Worm (Caenorhabditis elegans) whole organism, L3 larva: Measurements from ENCODE around the gene C03B1.13.

ENCODE experiments used
- R02D3.7 ChIP-seq: fragments of 150-350 bp; optimal IDR thresholded peaks from 2 replicates; lab custom pipeline; 2014; ENCODE audit warnings: missing biosample characterization, missing genetic modification characterization
- ZK546.5 ChIP-seq: sonication (generic microtip); optimal IDR thresholded peaks from 2 replicates; lab custom pipeline; 2017; ENCODE audit warnings: missing biosample characterization, missing genetic modification characterization
- aly-2 ChIP-seq: fragments of 150-350 bp; optimal IDR thresholded peaks from 2 replicates; lab custom pipeline; 2014; ENCODE audit warnings: missing biosample characterization, missing genetic modification characterization
- ama-1 ChIP-seq: fragments of 150-350 bp; optimal IDR thresholded peaks from 2 replicates; lab custom pipeline; 2018
- ceh-16 ChIP-seq: sonication (generic microtip); optimal IDR thresholded peaks from 2 replicates; lab custom pipeline; 2017; ENCODE audit warnings: missing biosample characterization, missing genetic modification characterization
- ceh-28 ChIP-seq: fragments of 150-350 bp; optimal IDR thresholded peaks from 2 replicates; lab custom pipeline; 2014; ENCODE audit warnings: missing biosample characterization, missing genetic modification reagents, missing genetic modification characterization
- ceh-82 ChIP-seq: fragments of 150-350 bp; optimal IDR thresholded peaks from 2 replicates; lab custom pipeline; 2014; ENCODE audit warnings: missing biosample characterization, missing genetic modification characterization
- ceh-9 ChIP-seq: sonication (generic microtip); optimal IDR thresholded peaks from 2 replicates; lab custom pipeline; 2018; ENCODE audit warnings: missing biosample characterization, missing genetic modification characterization
- daf-12 ChIP-seq: fragments of 150-350 bp; optimal IDR thresholded peaks from 2 replicates; lab custom pipeline; 2014; ENCODE audit warnings: missing biosample characterization, missing genetic modification reagents, missing genetic modification characterization
- elt-1 ChIP-seq: fragments of 150-350 bp; optimal IDR thresholded peaks from 2 replicates; lab custom pipeline; 2014; ENCODE audit warnings: missing biosample characterization, missing genetic modification characterization
- elt-3 ChIP-seq, 3 experiments: fragments of 150-350 bp in 1 of 3; sonication (generic microtip) in 2 of 3; optimal IDR thresholded peaks; 2 replicates in 2 of 3; 4 replicates in 1 of 3; lab custom pipeline; 2014 to 2017; ENCODE audit warnings: missing biosample characterization in 3 of 3, missing genetic modification characterization in 3 of 3
- eor-1 ChIP-seq, 2 experiments: fragments of 150-350 bp; optimal IDR thresholded peaks; 2 replicates each; lab custom pipeline; 2014 to 2018; ENCODE audit warnings: missing biosample characterization in 2 of 2, missing genetic modification characterization in 2 of 2
- fkh-2 ChIP-seq: fragments of 150-350 bp; optimal IDR thresholded peaks from 2 replicates; lab custom pipeline; 2014; ENCODE audit warnings: missing biosample characterization, missing genetic modification reagents, missing genetic modification characterization
- fos-1 ChIP-seq: fragments of 150-350 bp; optimal IDR thresholded peaks from 2 replicates; lab custom pipeline; 2014; ENCODE audit warnings: missing biosample characterization, missing genetic modification characterization
- hmg-11 ChIP-seq: sonication (generic microtip); optimal IDR thresholded peaks from 2 replicates; lab custom pipeline; 2016; ENCODE audit warnings: missing genetic modification characterization, missing compliant biosample characterization
- jun-1 ChIP-seq: fragments of 150-350 bp; optimal IDR thresholded peaks from 2 replicates; lab custom pipeline; 2014; ENCODE audit warnings: missing biosample characterization, missing genetic modification reagents, missing genetic modification characterization
- lin-15B ChIP-seq: fragments of 150-350 bp; optimal IDR thresholded peaks from 2 replicates; lab custom pipeline; 2014; ENCODE audit warnings: missing biosample characterization, missing genetic modification characterization
- lin-39 ChIP-seq: fragments of 150-350 bp; optimal IDR thresholded peaks from 2 replicates; lab custom pipeline; 2018; ENCODE audit warnings: missing biosample characterization, missing genetic modification reagents, missing genetic modification characterization
- lsy-12 ChIP-seq: sonication (generic microtip); optimal IDR thresholded peaks from 2 replicates; lab custom pipeline; 2016; ENCODE audit warnings: mild to moderate bottlenecking, missing genetic modification characterization, missing compliant biosample characterization
- mdl-1 ChIP-seq: fragments of 150-350 bp; optimal IDR thresholded peaks from 2 replicates; lab custom pipeline; 2014; ENCODE audit warnings: missing biosample characterization, missing genetic modification characterization
- nfya-1 ChIP-seq: sonication (generic microtip); optimal IDR thresholded peaks from 2 replicates; lab custom pipeline; 2017; ENCODE audit warnings: missing genetic modification characterization, mild to moderate bottlenecking, missing compliant biosample characterization, antibody characterized with exemption, moderate library complexity; ENCODE audit not compliant: insufficient read depth
- nhr-11 ChIP-seq: fragments of 150-350 bp; optimal IDR thresholded peaks from 2 replicates; lab custom pipeline; 2014; ENCODE audit warnings: missing biosample characterization, missing genetic modification characterization
- nhr-12 ChIP-seq: fragments of 150-350 bp; optimal IDR thresholded peaks from 2 replicates; lab custom pipeline; 2014; ENCODE audit warnings: missing biosample characterization, missing genetic modification characterization
- nhr-23 ChIP-seq: fragments of 150-350 bp; optimal IDR thresholded peaks from 2 replicates; lab custom pipeline; 2014; ENCODE audit warnings: missing biosample characterization, missing genetic modification reagents, missing genetic modification characterization
- nhr-237 ChIP-seq: fragments of 150-350 bp; optimal IDR thresholded peaks from 2 replicates; lab custom pipeline; 2014; ENCODE audit warnings: missing biosample characterization, missing genetic modification characterization
- nhr-25 ChIP-seq: sonication (generic microtip); optimal IDR thresholded peaks from 2 replicates; lab custom pipeline; 2017; ENCODE audit warnings: missing biosample characterization, missing genetic modification characterization
- nhr-28 ChIP-seq: fragments of 150-350 bp; optimal IDR thresholded peaks from 2 replicates; lab custom pipeline; 2014; ENCODE audit warnings: missing biosample characterization, missing genetic modification characterization
- nhr-43 ChIP-seq: sonication (generic microtip); optimal IDR thresholded peaks from 2 replicates; lab custom pipeline; 2016; ENCODE audit warnings: mild to moderate bottlenecking, missing genetic modification characterization, missing compliant biosample characterization; ENCODE audit not compliant: poor library complexity, severe bottlenecking
- nhr-67 ChIP-seq: fragments of 150-350 bp; optimal IDR thresholded peaks from 2 replicates; lab custom pipeline; 2014; ENCODE audit warnings: missing biosample characterization, missing genetic modification characterization
- nhr-76 ChIP-seq: fragments of 150-350 bp; sonication (generic microtip); optimal IDR thresholded peaks from 5 replicates; lab custom pipeline; 2014; ENCODE audit warnings: missing biosample characterization, missing genetic modification characterization
- nhr-77 ChIP-seq: fragments of 150-350 bp; optimal IDR thresholded peaks from 2 replicates; lab custom pipeline; 2014; ENCODE audit warnings: missing biosample characterization, missing genetic modification characterization
- pha-4 ChIP-seq: fragments of 150-350 bp; optimal IDR thresholded peaks from 2 replicates; lab custom pipeline; 2014; ENCODE audit warnings: missing biosample characterization, missing genetic modification reagents, missing genetic modification characterization
- sea-2 ChIP-seq: fragments of 150-350 bp; sonication (generic microtip); optimal IDR thresholded peaks from 4 replicates; lab custom pipeline; 2014; ENCODE audit warnings: missing biosample characterization, missing genetic modification reagents, missing genetic modification characterization
- snpc-4 ChIP-seq: fragments of 150-350 bp; optimal IDR thresholded peaks from 2 replicates; lab custom pipeline; 2014; ENCODE audit warnings: missing biosample characterization, missing genetic modification characterization
- tbx-2 ChIP-seq: sonication (generic microtip); optimal IDR thresholded peaks from 2 replicates; lab custom pipeline; 2016; ENCODE audit warnings: mild to moderate bottlenecking, missing genetic modification characterization, missing compliant biosample characterization
- unc-39 ChIP-seq: sonication (generic microtip); optimal IDR thresholded peaks from 4 replicates; lab custom pipeline; 2017; ENCODE audit warnings: missing biosample characterization, missing genetic modification characterization
- unc-62 ChIP-seq: fragments of 150-350 bp; sonication (generic microtip); optimal IDR thresholded peaks from 4 replicates; lab custom pipeline; 2014; ENCODE audit warnings: missing biosample characterization, missing genetic modification reagents, missing genetic modification characterization
- zag-1 ChIP-seq: fragments of 150-350 bp; optimal IDR thresholded peaks from 2 replicates; lab custom pipeline; 2014; ENCODE audit warnings: missing biosample characterization, missing genetic modification characterization

C03B1.13 gene

DNA sequence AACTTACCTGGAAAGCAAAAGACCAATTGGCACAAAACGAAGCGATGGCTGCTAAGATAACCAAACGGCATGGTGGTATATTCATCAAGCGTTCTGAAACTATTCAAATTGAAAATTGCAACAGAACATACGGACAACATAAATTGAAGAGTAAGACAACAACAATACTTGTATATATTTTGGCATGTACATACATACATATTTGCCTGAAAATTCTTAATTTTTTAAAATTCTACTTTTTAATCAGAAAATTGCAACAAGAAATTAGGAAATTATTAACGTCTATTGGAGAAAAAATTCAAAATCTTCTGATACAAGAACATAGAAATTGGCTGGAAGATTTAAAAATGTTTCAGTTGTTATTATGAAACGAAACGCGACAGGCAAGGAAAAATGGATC, at the start of gene C03B1.13:
Gene C03B1.13 (minus strand): TSS at position 101 of the 400 bp plus-strand sequence.
- TF ChIP-seq unc-39 (tag; lab: Kevin White, UChicago) (no peak), unc-62 (GFP tag; lab: Kevin White, UChicago) (no peak), snpc-4 (tag; lab: Kevin White, UChicago) (no peak), ceh-28 (no peak), nhr-28 (no peak), eor-1 (tag; optimal IDR thresholded peaks at IDR 0.05; lab: Kevin White, UChicago) (no peak), ceh-82 (tag; lab: Kevin White, UChicago) (no peak), nhr-237 (tag; lab: Kevin White, UChicago) (no peak), fkh-2 (no peak), ama-1 (lab: Kevin White, UChicago) (no peak), ceh-9 (tag; lab: Kevin White, UChicago) (no peak), nhr-77 (tag; lab: Kevin White, UChicago) (no peak), sea-2 (GFP tag; lab: Kevin White, UChicago) (no peak), nhr-12 (tag; lab: Kevin White, UChicago) (no peak), tbx-2 (tag; lab: Kevin White, UChicago) (no peak), zag-1 (tag; lab: Kevin White, UChicago) (no peak)
- TF ChIP-seq, all 47 proteins: peak for 0

- TF ChIP-seq ama-1 (lab: Kevin White, UChicago) (no peak), eor-1 (tag; optimal IDR thresholded peaks at IDR 0.05; lab: Kevin White, UChicago) (no peak), lin-15B (tag; lab: Kevin White, UChicago) (no peak), elt-1 (tag; lab: Kevin White, UChicago) (no peak), sea-2 (GFP tag; lab: Kevin White, UChicago) (no peak), nhr-67 (tag; lab: Kevin White, UChicago) (no peak), zag-1 (tag; lab: Kevin White, UChicago) (no peak), lin-39 (tag; lab: Kevin White, UChicago) (no peak), R02D3.7 (tag; lab: Kevin White, UChicago) (no peak), nhr-237 (tag; lab: Kevin White, UChicago) (no peak), nhr-28 (no peak), ceh-16 (no peak), unc-62 (GFP tag; lab: Kevin White, UChicago) (no peak), nhr-76 (no peak), lsy-12 (tag; lab: Kevin White, UChicago) (no peak), tbx-2 (tag; lab: Kevin White, UChicago) (no peak), nhr-77 (tag; lab: Kevin White, UChicago) (no peak)
These were observed 47.3 kb upstream of the C03B1.13 start, which contains the start of gene igdb-3 for ce11 chrX:6385185-6385584. TSS of gene igdb-3 (plus strand) at chrX:6385485.

- TF ChIP-seq elt-3 (tag; optimal IDR thresholded peaks at IDR 0.05; lab: Kevin White, UChicago) (no peak), elt-1 (tag; lab: Kevin White, UChicago) (peak; percentile 55)
These were observed 46.7 kb upstream of the C03B1.13 start for ce11 chrX:6384537-6384936.

- TF ChIP-seq nhr-23 (tag; lab: Kevin White, UChicago) (peak; percentile 4), ceh-9 (tag; lab: Kevin White, UChicago) (no peak), daf-12 (tag; lab: Kevin White, UChicago) (no peak), aly-2 (tag; lab: Kevin White, UChicago) (no peak), ceh-82 (tag; lab: Kevin White, UChicago) (no peak), mdl-1 (tag; lab: Kevin White, UChicago) (no peak), elt-1 (tag; lab: Kevin White, UChicago) (peak; percentile 85), nhr-25 (peak; percentile 86), nhr-11 (tag; lab: Kevin White, UChicago) (no peak), ceh-28 (no peak), tbx-2 (tag; lab: Kevin White, UChicago) (no peak)
These were observed 45.1 kb upstream of the C03B1.13 start for ce11 chrX:6382930-6383329.

- TF ChIP-seq ZK546.5 (tag; lab: Kevin White, UChicago) (no peak), mdl-1 (tag; lab: Kevin White, UChicago) (peak; percentile 19), jun-1 (tag; lab: Kevin White, UChicago) (peak; percentile 28), lin-15B (tag; lab: Kevin White, UChicago) (peak; percentile 46), ceh-28 (no peak), tbx-2 (tag; lab: Kevin White, UChicago) (peak; percentile 22), nhr-25 (peak; percentile 1), lin-39 (tag; lab: Kevin White, UChicago) (peak; percentile 86), hmg-11 (tag; lab: Kevin White, UChicago) (peak; percentile 76), nfya-1 (peak; percentile 70), nhr-43 (tag; lab: Kevin White, UChicago) (peak; percentile 2), sea-2 (GFP tag; lab: Kevin White, UChicago) (peak; percentile 51), snpc-4 (tag; lab: Kevin White, UChicago) (peak; percentile 34), lsy-12 (tag; lab: Kevin White, UChicago) (peak; percentile 24), pha-4 (tag; lab: Kevin White, UChicago) (peak; percentile 80), fos-1 (tag; lab: Kevin White, UChicago) (no peak), elt-3 (tag; optimal IDR thresholded peaks at IDR 0.05; lab: Kevin White, UChicago) (no peak)
- TF ChIP-seq, all 47 proteins: peak for 13
These were observed 40.5 kb upstream of the C03B1.13 start for ce11 chrX:6378363-6378762.
